Worm (Caenorhabditis elegans): ENCODE measurements around the gene cyp-13A12.

DNA sequence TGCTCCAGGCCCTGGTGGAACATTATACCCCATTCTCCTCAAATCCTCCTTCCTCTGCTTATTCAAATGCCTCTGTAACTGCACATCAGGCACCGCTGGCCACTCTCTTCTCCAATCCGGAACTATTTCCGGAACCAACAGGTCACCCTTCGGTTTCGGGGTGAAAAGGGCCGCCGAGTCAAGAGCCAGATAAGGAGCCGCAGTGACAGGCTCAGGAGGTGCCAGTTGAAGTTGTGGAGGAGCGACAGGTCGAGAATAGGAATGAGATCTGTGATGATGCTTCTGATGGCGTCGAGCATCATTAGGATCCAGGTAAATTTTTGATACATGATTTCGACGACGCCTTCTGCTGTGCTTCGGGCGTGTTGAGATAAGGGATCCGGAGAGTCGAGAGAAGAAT lies 26.1 kb upstream of the cyp-13A12 start:
- TF ChIP-seq flt-1 (GFP tag; IDR thresholded peaks at IDR 0.05) (no peak), aly-1 (tag; optimal IDR thresholded peaks at IDR 0.05) (no peak)

Measured in whole organism, early embryonic.